Fruit fly (Drosophila melanogaster) whole organism, embryonic: ENCODE data around the gene CG14431.

Source experiments
- Abd-B ChIP-seq: fragments of 200-800 bp; sonication (Bioruptor generic); optimal IDR thresholded peaks from 2 replicates; lab custom pipeline; 2018; ENCODE audit warnings: missing biosample characterization, mild to moderate bottlenecking, missing genetic modification characterization, moderate library complexity
- Antp ChIP-seq: fragments of 200-800 bp; sonication (Bioruptor generic); optimal IDR thresholded peaks from 3 replicates; lab custom pipeline; 2016; ENCODE audit warnings: missing biosample characterization, missing genetic modification characterization
- Bteb2 ChIP-seq: fragments of 200-800 bp; sonication (Bioruptor generic); optimal IDR thresholded peaks from 2 replicates; lab custom pipeline; 2016; ENCODE audit warnings: missing biosample characterization, missing genetic modification characterization
- CG10431 ChIP-seq: fragments of 200-800 bp; sonication (Bioruptor generic); optimal IDR thresholded peaks from 3 replicates; lab custom pipeline; 2018; ENCODE audit warnings: missing biosample characterization, mild to moderate bottlenecking, missing genetic modification characterization
- CG11696 ChIP-seq: fragments of 200-800 bp; sonication (Bioruptor generic); IDR thresholded peaks from 2 replicates; pipeline ENCODE4 v1.3.6; 2022; ENCODE audit warnings: missing biosample characterization, missing genetic modification characterization
- CG13424 ChIP-seq: fragments of 200-800 bp; sonication (Bioruptor generic); optimal IDR thresholded peaks from 2 replicates; lab custom pipeline; 2019; ENCODE audit warnings: missing biosample characterization, mild to moderate bottlenecking, missing genetic modification characterization, moderate library complexity
- CG13894 ChIP-seq: fragments of 200-800 bp; sonication (Bioruptor generic); optimal IDR thresholded peaks from 3 replicates; lab custom pipeline; 2018; ENCODE audit warnings: missing biosample characterization, mild to moderate bottlenecking, missing genetic modification characterization, moderate library complexity
- CG14441 ChIP-seq: fragments of 200-800 bp; sonication (Bioruptor generic); IDR thresholded peaks from 2 replicates; pipeline ENCODE4 v1.3.6; 2022; ENCODE audit warnings: missing biosample characterization, missing genetic modification characterization
- CG15073 ChIP-seq: fragments of 200-800 bp; sonication (Bioruptor generic); optimal IDR thresholded peaks from 2 replicates; lab custom pipeline; 2016; ENCODE audit warnings: missing biosample characterization, missing genetic modification characterization
- CG16813 ChIP-seq: fragments of 200-800 bp; sonication (Bioruptor generic); IDR thresholded peaks from 3 replicates; pipeline ENCODE4 v1.3.6; 2022; ENCODE audit warnings: missing biosample characterization, missing genetic modification characterization; ENCODE audit not compliant: partially characterized antibody
- CG17186 ChIP-seq: fragments of 200-800 bp; sonication (Bioruptor generic); optimal IDR thresholded peaks from 3 replicates; lab custom pipeline; 2017; ENCODE audit warnings: missing biosample characterization, missing genetic modification reagents, missing genetic modification characterization
- CG17912 ChIP-seq: fragments of 200-800 bp; sonication (Bioruptor generic); optimal IDR thresholded peaks from 2 replicates; lab custom pipeline; 2018; ENCODE audit warnings: missing biosample characterization, mild to moderate bottlenecking, missing genetic modification characterization
- CG1792 ChIP-seq: fragments of 200-800 bp; sonication (Bioruptor generic); optimal IDR thresholded peaks from 2 replicates; lab custom pipeline; 2016; ENCODE audit warnings: missing biosample characterization, missing genetic modification characterization
- CG2199 ChIP-seq: fragments of 200-800 bp; sonication (Bioruptor generic); IDR thresholded peaks from 3 replicates; pipeline ENCODE4 v1.3.6; 2022; ENCODE audit warnings: missing biosample characterization, missing genetic modification characterization
- CG3995 ChIP-seq: fragments of 200-800 bp; sonication (Bioruptor generic); optimal IDR thresholded peaks from 3 replicates; lab custom pipeline; 2016; ENCODE audit warnings: missing biosample characterization, missing genetic modification characterization
- CG6683 ChIP-seq: fragments of 200-800 bp; sonication (Bioruptor generic); optimal IDR thresholded peaks from 2 replicates; lab custom pipeline; 2017; ENCODE audit warnings: missing biosample characterization, mild to moderate bottlenecking, missing genetic modification characterization, missing genetic modification reagents
- CG7987 ChIP-seq: fragments of 200-800 bp; sonication (Bioruptor generic); optimal IDR thresholded peaks from 2 replicates; lab custom pipeline; 2018; ENCODE audit warnings: missing biosample characterization, mild to moderate bottlenecking, missing genetic modification characterization, moderate library complexity
- CG8089 ChIP-seq: fragments of 200-800 bp; sonication (Bioruptor generic); optimal IDR thresholded peaks from 3 replicates; lab custom pipeline; 2016; ENCODE audit warnings: missing biosample characterization, missing genetic modification characterization
- D19A ChIP-seq: fragments of 200-800 bp; optimal IDR thresholded peaks from 3 replicates; lab custom pipeline; 2019; ENCODE audit warnings: missing biosample characterization, mild to moderate bottlenecking, missing genetic modification characterization, moderate library complexity
- Drgx ChIP-seq: fragments of 200-800 bp; sonication (Bioruptor generic); IDR thresholded peaks from 2 replicates; pipeline ENCODE4 v1.3.6; 2022; ENCODE audit warnings: missing biosample characterization, missing genetic modification characterization
- E2f2 ChIP-seq: fragments of 200-800 bp; sonication (Bioruptor generic); IDR thresholded peaks from 2 replicates; pipeline ENCODE4 v1.3.6; 2022; ENCODE audit warnings: missing biosample characterization, missing genetic modification characterization
- Eip74EF ChIP-seq, 2 experiments: fragments of 200-800 bp in 1 of 2; fragments of >200 bp in 1 of 2; sonication (Bioruptor generic) in 1 of 2; optimal IDR thresholded peaks; 2 replicates each; lab custom pipeline; 2017 to 2019; ENCODE audit warnings: missing biosample characterization in 2 of 2, missing genetic modification characterization in 2 of 2, mild to moderate bottlenecking in 1 of 2, moderate library complexity in 1 of 2
- GATAe ChIP-seq: fragments of 200-800 bp; sonication (Bioruptor generic); conservative IDR thresholded peaks from 2 replicates; pipeline ENCODE4 v1.3.6; 2022; ENCODE audit warnings: missing biosample characterization, missing genetic modification characterization
- Hr3 ChIP-seq: fragments of 200-800 bp; sonication (Bioruptor generic); optimal IDR thresholded peaks from 3 replicates; lab custom pipeline; 2016; ENCODE audit warnings: missing biosample characterization, missing genetic modification characterization
- Lpt ChIP-seq: fragments of >200 bp; optimal IDR thresholded peaks from 2 replicates; lab custom pipeline; 2018; ENCODE audit warnings: missing biosample characterization, missing genetic modification characterization
- NC2α ChIP-seq: fragments of 200-800 bp; sonication (Bioruptor generic); optimal IDR thresholded peaks from 2 replicates; lab custom pipeline; 2016; ENCODE audit warnings: missing biosample characterization, missing genetic modification characterization
- NK7.1 ChIP-seq: fragments of 200-800 bp; sonication (Bioruptor generic); optimal IDR thresholded peaks from 3 replicates; lab custom pipeline; 2016; ENCODE audit warnings: missing biosample characterization, missing genetic modification characterization
- Neu2 ChIP-seq: fragments of 200-800 bp; sonication (Bioruptor generic); optimal IDR thresholded peaks from 3 replicates; lab custom pipeline; 2016; ENCODE audit warnings: missing biosample characterization, missing genetic modification characterization, borderline replicate concordance
- Nf-YA ChIP-seq: fragments of 200-800 bp; sonication (Bioruptor generic); IDR thresholded peaks from 2 replicates; pipeline ENCODE4 v1.3.6; 2022; ENCODE audit warnings: missing biosample characterization, missing genetic modification characterization
- NfI ChIP-seq: fragments of 200-800 bp; sonication (Bioruptor generic); optimal IDR thresholded peaks from 3 replicates; lab custom pipeline; 2018; ENCODE audit warnings: missing biosample characterization, mild to moderate bottlenecking, missing genetic modification characterization, moderate library complexity
- Sry-β ChIP-seq: fragments of 200-800 bp; sonication (Bioruptor generic); optimal IDR thresholded peaks from 2 replicates; lab custom pipeline; 2018; ENCODE audit warnings: missing biosample characterization, mild to moderate bottlenecking, missing genetic modification characterization, moderate library complexity
- Ssrp ChIP-seq: fragments of 200-800 bp; sonication (Bioruptor generic); optimal IDR thresholded peaks from 2 replicates; lab custom pipeline; 2018; ENCODE audit warnings: missing biosample characterization, mild to moderate bottlenecking, missing genetic modification characterization, moderate library complexity
- TFAM ChIP-seq: fragments of 200-800 bp; sonication (Bioruptor generic); optimal IDR thresholded peaks from 2 replicates; lab custom pipeline; 2017; ENCODE audit warnings: missing biosample characterization, missing genetic modification characterization, inconsistent platforms
- bcd ChIP-seq: fragments of 200-800 bp; sonication (Bioruptor generic); optimal IDR thresholded peaks from 2 replicates; lab custom pipeline; 2017; ENCODE audit warnings: missing biosample characterization, mild to moderate bottlenecking, missing genetic modification characterization
- chinmo ChIP-seq: fragments of 200-800 bp; sonication (Bioruptor generic); IDR thresholded peaks from 4 replicates; pipeline ENCODE4 v1.3.6; 2022; ENCODE audit warnings: missing biosample characterization, missing genetic modification characterization; ENCODE audit not compliant: partially characterized antibody
- chm ChIP-seq: fragments of 200-800 bp; sonication (Bioruptor generic); IDR thresholded peaks from 2 replicates; pipeline ENCODE4 v1.3.6; 2022; ENCODE audit warnings: missing biosample characterization, missing genetic modification characterization
- ci ChIP-seq: fragments of 200-800 bp; sonication (Bioruptor generic); IDR thresholded peaks from 3 replicates; pipeline ENCODE4 v1.3.6; 2022; ENCODE audit warnings: missing biosample characterization, missing genetic modification characterization
- ems ChIP-seq: fragments of 200-800 bp; sonication (Bioruptor generic); optimal IDR thresholded peaks from 3 replicates; lab custom pipeline; 2016; ENCODE audit warnings: missing biosample characterization, missing genetic modification characterization
- en ChIP-seq: fragments of 200-800 bp; sonication (Bioruptor generic); optimal IDR thresholded peaks from 2 replicates; lab custom pipeline; 2016; ENCODE audit warnings: missing biosample characterization, missing genetic modification characterization
- gce ChIP-seq: fragments of 200-800 bp; sonication (Bioruptor generic); IDR thresholded peaks from 3 replicates; pipeline ENCODE4 v1.3.6; 2022; ENCODE audit warnings: missing biosample characterization, missing genetic modification characterization
- gem ChIP-seq: fragments of 200-800 bp; sonication (Bioruptor generic); optimal IDR thresholded peaks from 2 replicates; lab custom pipeline; 2019; ENCODE audit warnings: missing biosample characterization, mild to moderate bottlenecking, missing genetic modification characterization, moderate library complexity
- grn ChIP-seq: fragments of 200-800 bp; sonication (Bioruptor generic); optimal IDR thresholded peaks from 3 replicates; lab custom pipeline; 2017; ENCODE audit warnings: missing biosample characterization, missing genetic modification characterization
- h ChIP-seq: fragments of >200 bp; optimal IDR thresholded peaks from 2 replicates; lab custom pipeline; 2017
- onecut ChIP-seq: fragments of 200-800 bp; sonication (Bioruptor generic); IDR thresholded peaks from 2 replicates; pipeline ENCODE4 v1.3.6; 2022; ENCODE audit warnings: missing biosample characterization, missing genetic modification characterization
- phol ChIP-seq: fragments of 200-800 bp; sonication (Bioruptor generic); optimal IDR thresholded peaks from 3 replicates; lab custom pipeline; 2018; ENCODE audit warnings: missing biosample characterization, mild to moderate bottlenecking, missing genetic modification characterization, moderate library complexity
- sim ChIP-seq: fragments of 200-800 bp; sonication (Bioruptor generic); IDR thresholded peaks from 2 replicates; pipeline ENCODE4 v1.3.6; 2022; ENCODE audit warnings: missing biosample characterization, missing genetic modification characterization
- ssp ChIP-seq: fragments of 200-800 bp; sonication (Bioruptor generic); IDR thresholded peaks from 2 replicates; pipeline ENCODE4 v1.3.6; 2022; ENCODE audit warnings: missing biosample characterization, missing genetic modification characterization
- tap ChIP-seq: fragments of 200-800 bp; optimal IDR thresholded peaks from 3 replicates; lab custom pipeline; 2019; ENCODE audit warnings: missing biosample characterization, mild to moderate bottlenecking, missing genetic modification characterization, moderate library complexity
- wdn ChIP-seq: fragments of 200-800 bp; sonication (Bioruptor generic); IDR thresholded peaks from 2 replicates; pipeline ENCODE4 v1.3.6; 2022; ENCODE audit warnings: missing biosample characterization, missing genetic modification characterization
- zen ChIP-seq: fragments of 200-800 bp; sonication (Bioruptor generic); optimal IDR thresholded peaks from 3 replicates; lab custom pipeline; 2018; ENCODE audit warnings: missing biosample characterization, mild to moderate bottlenecking, missing genetic modification characterization, moderate library complexity

CG14431 gene

DNA sequence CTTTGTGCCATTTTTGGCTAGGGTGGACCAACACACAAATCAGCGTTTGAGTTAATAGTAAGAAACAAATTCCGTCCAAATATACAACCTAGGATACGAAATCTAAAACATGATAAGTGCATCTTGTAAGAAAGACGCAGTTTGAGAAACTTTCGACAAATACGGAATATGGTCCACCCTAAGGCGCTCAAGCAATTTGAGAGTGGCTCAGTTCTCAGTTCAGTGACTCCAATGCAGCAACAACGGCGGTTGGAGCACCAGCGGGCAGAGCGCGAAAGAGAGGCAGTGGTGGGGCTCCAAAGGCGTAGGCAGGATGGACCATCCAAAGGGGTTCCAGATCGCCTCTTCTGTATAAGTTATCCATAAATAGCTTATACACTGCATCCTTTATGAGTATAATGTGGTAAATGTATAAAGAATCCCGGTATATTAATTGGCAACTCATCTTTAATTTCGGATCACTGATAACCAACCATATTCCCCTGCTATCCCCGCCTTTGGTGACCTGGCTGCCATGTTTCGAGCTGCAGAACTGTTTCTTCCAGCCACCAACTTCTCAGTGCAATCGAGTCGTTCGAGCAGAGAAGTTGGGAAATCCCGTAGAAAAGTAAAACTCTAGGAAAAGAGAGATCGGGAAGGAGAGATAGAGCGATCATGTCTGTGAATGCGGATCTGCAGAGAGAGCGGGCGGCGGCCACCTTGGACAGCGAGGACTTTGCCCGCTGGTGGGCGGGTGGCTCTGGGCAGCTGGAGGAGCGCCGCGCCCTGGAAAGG lies 61.5 kb downstream of the CG14431 start, which contains the start of gene CG4586 (continued):
- TF ChIP-seq Abd-B (GFP tag; lab: Kevin White, UChicago) = peak; percentile 70
- TF ChIP-seq gce (GFP tag; lab: Robert Waterston, UW) = peak; percentile 92
- peak; percentile 62 for TF ChIP-seq Neu2 (GFP tag; lab: Kevin White, UChicago)
- peak; percentile 80 for TF ChIP-seq CG3995
- peak; percentile 92 for TF ChIP-seq NK7.1 (GFP tag; lab: Kevin White, UChicago)
- TF ChIP-seq CG14441 (GFP tag; lab: Robert Waterston, UW) = peak; percentile 94
- TF ChIP-seq ssp (GFP tag; lab: Robert Waterston, UW) = peak; percentile 67
- peak; percentile 92 for TF ChIP-seq onecut (GFP tag; lab: Robert Waterston, UW)
- TF ChIP-seq Bteb2 = peak; percentile 96
- peak; percentile 91 for TF ChIP-seq CG8089 (GFP tag; lab: Kevin White, UChicago)
- peak; percentile 67 for TF ChIP-seq CG15073 (GFP tag; lab: Kevin White, UChicago)
- TF ChIP-seq chm (GFP tag; lab: Robert Waterston, UW) = peak; percentile 97
- TF ChIP-seq CG2199 (GFP tag; lab: Robert Waterston, UW) = peak; percentile 84; the same call in 2 of the 3 replicates
- TF ChIP-seq Drgx (GFP tag; lab: Robert Waterston, UW) = peak; percentile 99
- TF ChIP-seq Sry-β (GFP tag; lab: Kevin White, UChicago) = peak; percentile 39
- TF ChIP-seq ems = peak; percentile 97
- TF ChIP-seq NC2α (GFP tag; lab: Kevin White, UChicago) = peak; percentile 89
- TF ChIP-seq CG17186 = peak; percentile 69
- TF ChIP-seq CG17912 (GFP tag; lab: Kevin White, UChicago) = peak; percentile 80
- peak; percentile 90 for TF ChIP-seq D19A (tag; lab: Kevin White, UChicago)
- TF ChIP-seq tap (tag; lab: Kevin White, UChicago) = peak; percentile 96
- TF ChIP-seq Eip74EF (GFP tag; optimal IDR thresholded peaks at IDR 0.05; lab: Kevin White, UChicago) = peak in 1 of 2 experiments; percentile 95
- no peak for TF ChIP-seq CG16813 (GFP tag; lab: Robert Waterston, UW)
- TF ChIP-seq Antp (GFP tag; lab: Kevin White, UChicago) = peak; percentile 94
- TF ChIP-seq CG6683 (GFP tag; lab: Kevin White, UChicago) = peak; percentile 94
- TF ChIP-seq TFAM (GFP tag; lab: Kevin White, UChicago) = peak; percentile 76
- TF ChIP-seq wdn = peak; percentile 93
- TF ChIP-seq CG1792 (GFP tag; lab: Kevin White, UChicago) = peak; percentile 92
- peak; percentile 72 for TF ChIP-seq grn (GFP tag; lab: Kevin White, UChicago)
- peak; percentile 93 for TF ChIP-seq CG13424
- peak; percentile 92 for TF ChIP-seq Nf-YA (GFP tag; lab: Robert Waterston, UW)
- TF ChIP-seq phol (tag; lab: Kevin White, UChicago) = peak; percentile 89
- peak; percentile 76 for TF ChIP-seq E2f2 (GFP tag; lab: Robert Waterston, UW)
- peak; percentile 75 for TF ChIP-seq Hr3 (GFP tag; lab: Kevin White, UChicago)
- peak; percentile 93 for TF ChIP-seq en (GFP tag; lab: Kevin White, UChicago)
- TF ChIP-seq CG10431 = peak; percentile 72
- peak; percentile 81 for TF ChIP-seq zen (tag; lab: Kevin White, UChicago)
- peak; percentile 93 for TF ChIP-seq CG11696 (GFP tag; lab: Robert Waterston, UW)
- TF ChIP-seq CG7987 = peak; percentile 95
- no peak for TF ChIP-seq h (lab: Kevin White, UChicago)
- peak; percentile 98 for TF ChIP-seq ci (GFP tag; lab: Robert Waterston, UW)
- TF ChIP-seq Ssrp = peak; percentile 69
- peak; percentile 95 for TF ChIP-seq gem (tag; lab: Kevin White, UChicago)
- TF ChIP-seq NfI (GFP tag; lab: Kevin White, UChicago) = peak; percentile 95
- no peak for TF ChIP-seq chinmo
- peak; percentile 94 for TF ChIP-seq bcd (GFP tag; lab: Kevin White, UChicago)
- TF ChIP-seq Lpt = no peak
- peak; percentile 92 for TF ChIP-seq sim (GFP tag; lab: Robert Waterston, UW)
- peak; percentile 95 for TF ChIP-seq CG13894 (tag; lab: Kevin White, UChicago)
- TF ChIP-seq GATAe (GFP tag; lab: Robert Waterston, UW) = peak; percentile 82
